Fruit fly (Drosophila melanogaster): Measurements from ENCODE around the gene CG9919.

Gene CG9919

dm6 chrX:16313078-16313875 is 17.3 kb downstream of the CG9919 start, which contains the start of the genes CG9915 and SWIP:
TSS of gene CG9915 (minus strand) at chrX:16313138.
TSS of gene SWIP (plus strand) at chrX:16313709.
- TF ChIP-seq CG4496 (GFP tag; IDR thresholded peaks at IDR 0.05) (0 out of 3 replicates have a peak, but pooled peaks have one; percentile 18), Snoo (tag; optimal IDR thresholded peaks at IDR 0.05) (no peak), CG15710 (tag; optimal IDR thresholded peaks at IDR 0.05) (peak; percentile 3)

dm6 chrX:16309764-16310163 is 20.8 kb downstream of the CG9919 start:
- TF ChIP-seq Ets98B (GFP tag; IDR thresholded peaks at IDR 0.05), result no peak
- TF ChIP-seq Snoo (tag; optimal IDR thresholded peaks at IDR 0.05), result no peak
- no peak for TF ChIP-seq CG12605 (GFP tag; IDR thresholded peaks at IDR 0.05)
- no peak for TF ChIP-seq CG15710 (tag; optimal IDR thresholded peaks at IDR 0.05)
- TF ChIP-seq CG9948 (tag; optimal IDR thresholded peaks at IDR 0.05), result no peak
- no peak for TF ChIP-seq CG14655 (GFP tag; optimal IDR thresholded peaks at IDR 0.05)
- no peak for TF ChIP-seq CG10348 (GFP tag; IDR thresholded peaks at IDR 0.05)
- TF ChIP-seq Pif1B (GFP tag; optimal IDR thresholded peaks at IDR 0.05), result no peak
- no peak for TF ChIP-seq CG34367 (tag; optimal IDR thresholded peaks at IDR 0.05)
- no peak for TF ChIP-seq CG4496 (GFP tag; IDR thresholded peaks at IDR 0.05)
- TF ChIP-seq CG8301 (tag; optimal IDR thresholded peaks at IDR 0.05), result no peak
- TF ChIP-seq rn (GFP tag; IDR thresholded peaks at IDR 0.05), result no peak

dm6 chrX:16308953-16309352 is 21.6 kb downstream of the CG9919 start:
- TF ChIP-seq EcR (GFP tag; optimal IDR thresholded peaks at IDR 0.05), result no peak
- no peak for TF ChIP-seq D1 (tag; optimal IDR thresholded peaks at IDR 0.05)
- no peak for TF ChIP-seq CG12605 (GFP tag; IDR thresholded peaks at IDR 0.05)

dm6 chrX:16308310-16308918 is 22.1 kb downstream of the CG9919 start, which contains the start of gene Had1:
TSS of gene Had1 (minus strand) at chrX:16308667.
- TF ChIP-seq CG4496 (GFP tag; IDR thresholded peaks at IDR 0.05) (0 out of 3 replicates have a peak, but pooled peaks have one; percentile 7), Pif1B (GFP tag; optimal IDR thresholded peaks at IDR 0.05) (no peak)

- TF ChIP-seq fd96Ca (GFP tag; IDR thresholded peaks at IDR 0.05) (no peak), CG4496 (GFP tag; IDR thresholded peaks at IDR 0.05) (no peak), CG15710 (tag; optimal IDR thresholded peaks at IDR 0.05) (no peak), CG34367 (tag; optimal IDR thresholded peaks at IDR 0.05) (no peak), CG8159 (tag; optimal IDR thresholded peaks at IDR 0.05) (no peak), Snoo (tag; optimal IDR thresholded peaks at IDR 0.05) (no peak), Ets98B (GFP tag; IDR thresholded peaks at IDR 0.05) (no peak), CG9948 (tag; optimal IDR thresholded peaks at IDR 0.05) (no peak), gl (tag; optimal IDR thresholded peaks at IDR 0.05) (no peak), CG8301 (tag; optimal IDR thresholded peaks at IDR 0.05) (no peak), CG14655 (GFP tag; optimal IDR thresholded peaks at IDR 0.05) (no peak), CG17806 (tag; optimal IDR thresholded peaks at IDR 0.05) (no peak), D1 (tag; optimal IDR thresholded peaks at IDR 0.05) (no peak), CG12605 (GFP tag; IDR thresholded peaks at IDR 0.05) (no peak), EcR (GFP tag; optimal IDR thresholded peaks at IDR 0.05) (no peak), Pif1B (GFP tag; optimal IDR thresholded peaks at IDR 0.05) (no peak), CG10348 (GFP tag; IDR thresholded peaks at IDR 0.05) (no peak), rn (GFP tag; IDR thresholded peaks at IDR 0.05) (no peak), CG13204 (GFP tag; optimal IDR thresholded peaks at IDR 0.05) (no peak)
Measured at dm6 chrX:16303636-16304035, 26.9 kb downstream of the CG9919 start, which contains the start of gene CG3679. TSS of gene CG3679 (plus strand) at chrX:16303870.

dm6 chrX:16297618-16298017 is 32.9 kb downstream of the CG9919 start, which contains the start of gene ERp44:
TSS of gene ERp44 (minus strand) at chrX:16297718.
- TF ChIP-seq fd96Ca (GFP tag; IDR thresholded peaks at IDR 0.05) (no peak), Pif1B (GFP tag; optimal IDR thresholded peaks at IDR 0.05) (no peak), Ets98B (GFP tag; IDR thresholded peaks at IDR 0.05) (no peak), CG17806 (tag; optimal IDR thresholded peaks at IDR 0.05) (no peak), CG4496 (GFP tag; IDR thresholded peaks at IDR 0.05) (no peak), CG8301 (tag; optimal IDR thresholded peaks at IDR 0.05) (no peak), CG34367 (tag; optimal IDR thresholded peaks at IDR 0.05) (no peak), Snoo (tag; optimal IDR thresholded peaks at IDR 0.05) (no peak)

dm6 chrX:16296423-16297292 is 33.9 kb downstream of the CG9919 start, which contains the start of gene CG3632:
TSS of gene CG3632 (plus strand) at chrX:16296671.
- TF ChIP-seq CG32121 (GFP tag; IDR thresholded peaks at IDR 0.05) (0 out of 2 replicates have a peak, but pooled peaks have one; percentile 27), CG10348 (GFP tag; IDR thresholded peaks at IDR 0.05) (no peak), CG14655 (GFP tag; optimal IDR thresholded peaks at IDR 0.05) (no peak), CG4496 (GFP tag; IDR thresholded peaks at IDR 0.05) (peak; percentile 66; the same call in 2 of the 3 replicates), Pif1B (GFP tag; optimal IDR thresholded peaks at IDR 0.05) (peak; percentile 23), D1 (tag; optimal IDR thresholded peaks at IDR 0.05) (no peak)

Data from whole organism, pupa.